Fruit fly (Drosophila melanogaster) Kc167 (cell line): ENCODE data around the gene CG32767.

Experiments
- h ChIP-seq: fragments of >200 bp; optimal IDR thresholded peaks from 3 replicates; lab custom pipeline; 2018; ENCODE audit warnings: missing external identifiers
- insv ChIP-seq: fragments of >200 bp; optimal IDR thresholded peaks from 3 replicates; lab custom pipeline; 2018; ENCODE audit warnings: missing external identifiers
- psq ChIP-seq: fragments of >200 bp; optimal IDR thresholded peaks from 2 replicates; lab custom pipeline; 2017; ENCODE audit warnings: missing external identifiers
- ttk ChIP-seq: sonication (Bioruptor generic); optimal IDR thresholded peaks from 2 replicates; lab custom pipeline; 2017; ENCODE audit warnings: missing external identifiers

DNA sequence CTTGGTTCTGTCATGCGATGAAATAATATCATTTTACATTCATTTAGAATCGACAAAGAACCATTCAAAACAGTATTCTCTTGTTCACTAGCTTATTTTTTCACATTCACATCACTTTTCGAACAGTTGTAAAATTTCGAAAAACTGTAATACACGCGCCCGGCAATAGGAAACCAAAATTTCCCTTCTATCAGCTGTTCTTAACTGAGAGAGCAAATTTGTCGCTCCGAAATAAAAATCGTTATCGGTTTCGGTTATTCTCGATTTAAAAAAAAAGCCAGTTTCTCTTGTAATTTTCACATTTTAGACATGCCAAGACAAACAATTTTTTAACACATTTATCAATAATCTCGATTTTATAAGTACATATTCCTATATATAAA is 509 bp upstream of the CG32767 start:
- TF ChIP-seq psq (lab: Kevin White, UChicago) = no peak
- TF ChIP-seq insv = no peak
- no peak for TF ChIP-seq h
- TF ChIP-seq ttk (lab: Kevin White, UChicago) = no peak
